Fruit fly (Drosophila melanogaster) whole organism, adult: ENCODE measurements around the gene CG42758.

ENCODE experiments used
- CG11617 ChIP-seq: fragments of 200-800 bp; sonication (Bioruptor generic); optimal IDR thresholded peaks from 2 replicates; lab custom pipeline; 2017; ENCODE audit warnings: mild to moderate bottlenecking, missing biosample characterization, missing genetic modification reagents, missing genetic modification characterization
- CG12768 ChIP-seq: fragments of 200-800 bp; sonication (Bioruptor generic); optimal IDR thresholded peaks from 2 replicates; lab custom pipeline; 2017; ENCODE audit warnings: missing biosample characterization, missing genetic modification characterization, mild to moderate bottlenecking, moderate library complexity, missing genetic modification reagents
- CG7101 ChIP-seq: fragments of 200-800 bp; sonication (Bioruptor generic); optimal IDR thresholded peaks from 2 replicates; lab custom pipeline; 2018; ENCODE audit warnings: missing biosample characterization, mild to moderate bottlenecking, missing genetic modification characterization, moderate library complexity
- Hr96 ChIP-seq: fragments of 200-800 bp; sonication (Bioruptor generic); optimal IDR thresholded peaks from 2 replicates; lab custom pipeline; 2016; ENCODE audit warnings: missing biosample characterization, missing genetic modification characterization
- bab1 ChIP-seq: fragments of 200-800 bp; sonication (Bioruptor generic); optimal IDR thresholded peaks from 3 replicates; lab custom pipeline; 2019; ENCODE audit warnings: missing biosample characterization, mild to moderate bottlenecking, missing genetic modification characterization, moderate library complexity
- cnc ChIP-seq, 2 experiments: fragments of >200 bp; optimal IDR thresholded peaks; 2 replicates each; lab custom pipeline; 2017
- tj ChIP-seq: fragments of 200-800 bp; sonication (Bioruptor generic); optimal IDR thresholded peaks from 3 replicates; lab custom pipeline; 2017; ENCODE audit warnings: missing biosample characterization, mild to moderate bottlenecking, missing genetic modification characterization, moderate library complexity

dm6 chr3L:14607620-14608019 lies 40.4 kb downstream of the CG42758 start:
- TF ChIP-seq cnc (optimal IDR thresholded peaks at IDR 0.05; lab: Kevin White, UChicago) (no peak), CG7101 (no peak), CG12768 (GFP tag; lab: Kevin White, UChicago) (no peak), bab1 (GFP tag; lab: Kevin White, UChicago) (peak; percentile 44), Hr96 (GFP tag; lab: Kevin White, UChicago) (no peak), tj (GFP tag; lab: Kevin White, UChicago) (no peak), CG11617 (GFP tag; lab: Kevin White, UChicago) (no peak)
